Worm (Caenorhabditis elegans): Measurements from ENCODE around the gene srlf-27.
A peak's percentile ranks its signal among the peaks of the same experiment; 100 is the strongest.

DNA sequence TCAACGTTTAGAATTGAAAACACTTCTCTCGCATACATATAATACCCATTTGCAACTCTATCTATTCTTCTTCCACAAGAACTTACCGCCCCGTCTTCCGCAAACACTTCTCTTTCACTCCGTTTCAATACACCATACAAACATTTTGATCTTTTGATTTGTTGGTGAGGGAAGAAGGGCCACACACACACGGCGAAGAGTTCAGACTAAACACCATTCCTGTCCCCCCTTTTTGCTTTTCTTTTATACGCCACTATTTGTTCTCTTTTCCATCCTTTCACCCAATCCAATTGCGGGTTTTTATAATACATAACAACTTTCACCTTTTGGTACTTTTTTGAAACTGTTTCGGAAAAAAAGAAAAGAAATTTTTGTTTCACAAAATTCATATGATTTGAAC, 32.4 kb upstream of the srlf-27 start:
- TF ChIP-seq snpc-4 (tag; optimal IDR thresholded peaks at IDR 0.05), result no peak
- TF ChIP-seq flh-1 (GFP tag; optimal IDR thresholded peaks at IDR 0.05), result no peak
- no peak for TF ChIP-seq elt-1 (tag; optimal IDR thresholded peaks at IDR 0.05; ENCODE audit: borderline replicate concordance, insufficient read depth)
- no peak for TF ChIP-seq lin-32 (GFP tag; optimal IDR thresholded peaks at IDR 0.05)
- TF ChIP-seq zip-8 (tag; optimal IDR thresholded peaks at IDR 0.05), result no peak
- TF ChIP-seq mep-1 (tag; optimal IDR thresholded peaks at IDR 0.05), result peak; percentile 13
- TF ChIP-seq unc-120 (tag; optimal IDR thresholded peaks at IDR 0.05; ENCODE audit: poor library complexity, severe bottlenecking), result no peak
- TF ChIP-seq elt-3 (tag; optimal IDR thresholded peaks at IDR 0.05), result no peak
- TF ChIP-seq nhr-28 (tag; optimal IDR thresholded peaks at IDR 0.05), result no peak

Data from whole organism, mixed stage, embryonic.